Worm (Caenorhabditis elegans) whole organism, early embryonic: ENCODE measurements around the gene Y26G10.5.

Source experiments
- B0310.2 ChIP-seq: sonication (generic microtip); optimal IDR thresholded peaks from 2 replicates; lab custom pipeline; 2016; ENCODE audit warnings: mild to moderate bottlenecking, missing genetic modification characterization, missing compliant biosample characterization
- F13C5.2 ChIP-seq: sonication (generic microtip); optimal IDR thresholded peaks from 2 replicates; lab custom pipeline; 2017; ENCODE audit warnings: mild to moderate bottlenecking, missing genetic modification characterization, inconsistent platforms, missing compliant biosample characterization
- aly-1 ChIP-seq: sonication (generic microtip); optimal IDR thresholded peaks from 2 replicates; lab custom pipeline; 2016; ENCODE audit warnings: missing genetic modification characterization, missing compliant biosample characterization
- ama-1 ChIP-seq: fragments of 150-350 bp; optimal IDR thresholded peaks from 2 replicates; lab custom pipeline; 2014
- ceh-13 ChIP-seq: fragments of 200-800 bp; sonication (Bioruptor generic); optimal IDR thresholded peaks from 2 replicates; lab custom pipeline; 2018; ENCODE audit warnings: mild to moderate bottlenecking, missing genetic modification characterization, missing compliant biosample characterization
- ceh-36 ChIP-seq: sonication (generic microtip); optimal IDR thresholded peaks from 2 replicates; lab custom pipeline; 2016; ENCODE audit warnings: missing genetic modification characterization, inconsistent platforms, missing compliant biosample characterization
- ets-7 ChIP-seq: sonication (generic microtip); optimal IDR thresholded peaks from 2 replicates; lab custom pipeline; 2016; ENCODE audit warnings: missing genotype, missing genetic modification characterization, missing compliant biosample characterization
- flt-1 ChIP-seq: fragments of 200-800 bp; sonication (Bioruptor generic); IDR thresholded peaks from 2 replicates; pipeline ENCODE4 v1.3.6; 2022; ENCODE audit warnings: missing genetic modification characterization, missing compliant biosample characterization
- hmbx-1 ChIP-seq: sonication (generic microtip); optimal IDR thresholded peaks from 2 replicates; lab custom pipeline; 2016; ENCODE audit warnings: mild to moderate bottlenecking, missing genetic modification characterization, missing compliant biosample characterization
- hmg-4 ChIP-seq: fragments of 200-800 bp; sonication (Bioruptor generic); optimal IDR thresholded peaks from 2 replicates; lab custom pipeline; 2018; ENCODE audit warnings: mild to moderate bottlenecking, missing genetic modification characterization, missing compliant biosample characterization
- hnd-1 ChIP-seq: sonication (generic microtip); optimal IDR thresholded peaks from 2 replicates; lab custom pipeline; 2016; ENCODE audit warnings: missing genetic modification characterization, missing compliant biosample characterization
- pes-1 ChIP-seq: fragments of 200-800 bp; sonication (Bioruptor generic); IDR thresholded peaks from 2 replicates; pipeline ENCODE4 v1.3.6; 2022; ENCODE audit warnings: missing genetic modification reagents, missing genetic modification characterization, missing compliant biosample characterization
- scrt-1 ChIP-seq: fragments of 200-800 bp; sonication (Bioruptor generic); IDR thresholded peaks from 2 replicates; pipeline ENCODE4 v1.3.6; 2022; ENCODE audit warnings: missing genetic modification characterization, missing compliant biosample characterization
- sea-1 ChIP-seq: fragments of 200-800 bp; sonication (Bioruptor generic); conservative IDR thresholded peaks from 2 replicates; pipeline ENCODE4 v1.3.6; 2022; ENCODE audit warnings: missing genetic modification characterization, missing compliant biosample characterization
- tbx-11 ChIP-seq: fragments of 200-800 bp; sonication (Bioruptor generic); IDR thresholded peaks from 2 replicates; pipeline ENCODE4 v1.3.6; 2022; ENCODE audit warnings: missing genetic modification characterization, missing compliant biosample characterization
- tbx-37 ChIP-seq: fragments of 200-800 bp; sonication (Bioruptor generic); conservative IDR thresholded peaks from 2 replicates; pipeline ENCODE4 v1.3.6; 2022; ENCODE audit warnings: missing genetic modification reagents, missing genetic modification characterization, missing compliant biosample characterization
- tra-4 ChIP-seq: sonication (generic microtip); optimal IDR thresholded peaks from 2 replicates; lab custom pipeline; 2017; ENCODE audit warnings: missing genetic modification characterization, missing compliant biosample characterization

The Y26G10.5 gene

ce11 chrV:17700728-17701262 lies at the start of gene Y26G10.5, which contains the start of gene srh-32:
TSS of gene Y26G10.5 (minus strand) at chrV:17700828.
TSS of gene srh-32 (plus strand) at chrV:17701212.
- TF ChIP-seq B0310.2 (tag; lab: Kevin White, UChicago) (no peak), scrt-1 (GFP tag; lab: Robert Waterston, UW) (no peak), ceh-13 (GFP tag; lab: Kevin White, UChicago) (no peak), hmg-4 (GFP tag; lab: Kevin White, UChicago) (no peak), hmbx-1 (no peak), hnd-1 (tag; lab: Kevin White, UChicago) (no peak), F13C5.2 (tag; lab: Kevin White, UChicago) (no peak), ceh-36 (no peak), tbx-11 (GFP tag; lab: Robert Waterston, UW) (no peak), sea-1 (GFP tag; lab: Robert Waterston, UW) (no peak), ama-1 (lab: Kevin White, UChicago) (no peak)

- no peak for TF ChIP-seq hmg-4 (GFP tag; lab: Kevin White, UChicago)
- TF ChIP-seq ceh-13 (GFP tag; lab: Kevin White, UChicago) = no peak
- no peak for TF ChIP-seq hmbx-1
- TF ChIP-seq ceh-36 = no peak
- no peak for TF ChIP-seq hnd-1 (tag; lab: Kevin White, UChicago)
- no peak for TF ChIP-seq ets-7 (tag; lab: Kevin White, UChicago)
These were observed 48.6 kb upstream of the Y26G10.5 start, which contains the start of gene R12G8.1 for ce11 chrV:17749181-17749580. TSS of gene R12G8.1 (minus strand) at chrV:17749243.

ce11 chrV:17746959-17747358 lies 46.3 kb upstream of the Y26G10.5 start, which contains the start of gene twk-36:
TSS of gene twk-36 (minus strand) at chrV:17747059.
- no peak for TF ChIP-seq ceh-13 (GFP tag; lab: Kevin White, UChicago)
- TF ChIP-seq F13C5.2 (tag; lab: Kevin White, UChicago) = no peak
- no peak for TF ChIP-seq B0310.2 (tag; lab: Kevin White, UChicago)
- TF ChIP-seq ceh-36 = no peak
- TF ChIP-seq tbx-11 (GFP tag; lab: Robert Waterston, UW) = no peak
- TF ChIP-seq ets-7 (tag; lab: Kevin White, UChicago) = no peak
- TF ChIP-seq hmg-4 (GFP tag; lab: Kevin White, UChicago) = no peak
- no peak for TF ChIP-seq sea-1 (GFP tag; lab: Robert Waterston, UW)
- TF ChIP-seq tra-4 (tag; lab: Kevin White, UChicago) = no peak
- no peak for TF ChIP-seq tbx-37 (GFP tag; lab: Robert Waterston, UW)
- no peak for TF ChIP-seq aly-1 (tag; lab: Kevin White, UChicago)
- TF ChIP-seq hnd-1 (tag; lab: Kevin White, UChicago) = no peak
- no peak for TF ChIP-seq ama-1 (lab: Kevin White, UChicago)
- TF ChIP-seq hmbx-1 = no peak
- TF ChIP-seq flt-1 (GFP tag; lab: Robert Waterston, UW) = no peak
- TF ChIP-seq pes-1 (GFP tag; lab: Robert Waterston, UW) = no peak
- TF ChIP-seq scrt-1 (GFP tag; lab: Robert Waterston, UW) = no peak

- TF ChIP-seq F13C5.2 (tag; lab: Kevin White, UChicago) = no peak
- peak; percentile 71 for TF ChIP-seq ceh-36
These were observed 43.2 kb upstream of the Y26G10.5 start for ce11 chrV:17743802-17744201.

- no peak for TF ChIP-seq tbx-37 (GFP tag; lab: Robert Waterston, UW)
- no peak for TF ChIP-seq pes-1 (GFP tag; lab: Robert Waterston, UW)
- TF ChIP-seq F13C5.2 (tag; lab: Kevin White, UChicago) = no peak
- TF ChIP-seq tra-4 (tag; lab: Kevin White, UChicago) = no peak
- no peak for TF ChIP-seq flt-1 (GFP tag; lab: Robert Waterston, UW)
These were observed 39.2 kb upstream of the Y26G10.5 start, which contains the start of gene cutl-4 for ce11 chrV:17739801-17740200. TSS of gene cutl-4 (minus strand) at chrV:17739901.

ce11 chrV:17732516-17732915 lies 31.9 kb upstream of the Y26G10.5 start, which contains the start of gene twk-42:
TSS of gene twk-42 (minus strand) at chrV:17732616.
- no peak for TF ChIP-seq ets-7 (tag; lab: Kevin White, UChicago)
- no peak for TF ChIP-seq ceh-36

ce11 chrV:17728757-17729156 lies 28.1 kb upstream of the Y26G10.5 start:
- TF ChIP-seq F13C5.2 (tag; lab: Kevin White, UChicago) (no peak), aly-1 (tag; lab: Kevin White, UChicago) (no peak), pes-1 (GFP tag; lab: Robert Waterston, UW) (no peak), ceh-13 (GFP tag; lab: Kevin White, UChicago) (no peak), tbx-11 (GFP tag; lab: Robert Waterston, UW) (no peak), hnd-1 (tag; lab: Kevin White, UChicago) (no peak), ama-1 (lab: Kevin White, UChicago) (no peak), tbx-37 (GFP tag; lab: Robert Waterston, UW) (no peak), hmg-4 (GFP tag; lab: Kevin White, UChicago) (no peak), tra-4 (tag; lab: Kevin White, UChicago) (no peak), B0310.2 (tag; lab: Kevin White, UChicago) (no peak), flt-1 (GFP tag; lab: Robert Waterston, UW) (no peak), scrt-1 (GFP tag; lab: Robert Waterston, UW) (no peak), hmbx-1 (no peak), sea-1 (GFP tag; lab: Robert Waterston, UW) (no peak)

- no peak for TF ChIP-seq flt-1 (GFP tag; lab: Robert Waterston, UW)
- TF ChIP-seq pes-1 (GFP tag; lab: Robert Waterston, UW) = no peak
- TF ChIP-seq ceh-36 = peak; percentile 69
These were observed 27.7 kb upstream of the Y26G10.5 start for ce11 chrV:17728336-17728735.
